Worm (Caenorhabditis elegans): Measurements from ENCODE around the gene F58A4.1.

The F58A4.1 gene

ce11 chrIII:9559381-9559881, 38.8 kb upstream of the F58A4.1 start, which contains the start of gene C48B4.7:
Gene C48B4.7 (minus strand): TSS chrIII:9559431.
- TF ChIP-seq F33H1.4 (GFP tag; IDR thresholded peaks at IDR 0.05) (peak; percentile 90), lsl-1 (GFP tag; optimal IDR thresholded peaks at IDR 0.05) (peak; percentile 87), him-1 (tag; optimal IDR thresholded peaks at IDR 0.05) (peak; percentile 64), efl-1 (GFP tag; optimal IDR thresholded peaks at IDR 0.05) (peak; percentile 31), let-526 (GFP tag; IDR thresholded peaks at IDR 0.05) (no peak), xnd-1 (tag; optimal IDR thresholded peaks at IDR 0.05) (peak; percentile 78), madf-8 (GFP tag; conservative IDR thresholded peaks at IDR 0.05) (peak; percentile 78), snpc-3.4 (tag; optimal IDR thresholded peaks at IDR 0.05) (peak; percentile 37), F49E8.2 (tag; optimal IDR thresholded peaks at IDR 0.05; ENCODE audit: insufficient read depth) (peak; percentile 44), nhr-120 (GFP tag; IDR thresholded peaks at IDR 0.05) (no peak), madf-6 (GFP tag; IDR thresholded peaks at IDR 0.05) (peak; percentile 90), snpc-1.3 (tag; optimal IDR thresholded peaks at IDR 0.05; ENCODE audit: insufficient read depth) (peak; percentile 14), attf-5 (GFP tag; optimal IDR thresholded peaks at IDR 0.05) (no peak)

ce11 chrIII:9561158-9561557, 37.1 kb upstream of the F58A4.1 start, which contains the start of gene C48B4.8:
Gene C48B4.8 (minus strand): TSS chrIII:9561258.
- TF ChIP-seq ztf-26 (tag; optimal IDR thresholded peaks at IDR 0.05) (no peak), egrh-3 (GFP tag; IDR thresholded peaks at IDR 0.05) (no peak), pha-4 (tag; optimal IDR thresholded peaks at IDR 0.05) (no peak), somi-1 (GFP tag; optimal IDR thresholded peaks at IDR 0.05) (no peak), F22D6.2 (tag; optimal IDR thresholded peaks at IDR 0.05) (no peak), ceh-40 (GFP tag; IDR thresholded peaks at IDR 0.05) (no peak), rec-8 (tag; optimal IDR thresholded peaks at IDR 0.05) (no peak), rcor-1 (GFP tag; IDR thresholded peaks at IDR 0.05) (no peak), aptf-3 (GFP tag; IDR thresholded peaks at IDR 0.05) (no peak), madf-6 (GFP tag; IDR thresholded peaks at IDR 0.05) (no peak), lsy-27 (tag; optimal IDR thresholded peaks at IDR 0.05; ENCODE audit: borderline replicate concordance, insufficient read depth) (no peak), sdz-38 (tag; optimal IDR thresholded peaks at IDR 0.05) (no peak), unc-62 (GFP tag; optimal IDR thresholded peaks at IDR 0.05) (no peak)

ce11 chrIII:9563235-9563634, 35.0 kb upstream of the F58A4.1 start, which contains the start of gene C48B4.9:
Gene C48B4.9 (minus strand): TSS chrIII:9563335.
- TF ChIP-seq egl-44 (GFP tag; IDR thresholded peaks at IDR 0.05): no peak
- no peak for TF ChIP-seq K12H6.12 (tag; optimal IDR thresholded peaks at IDR 0.05)
- TF ChIP-seq B0336.3 (GFP tag; IDR thresholded peaks at IDR 0.05): no peak
- no peak for TF ChIP-seq ztf-25 (GFP tag; IDR thresholded peaks at IDR 0.05)
- TF ChIP-seq nfyb-1 (GFP tag; IDR thresholded peaks at IDR 0.05): no peak
- TF ChIP-seq ceh-100 (GFP tag; IDR thresholded peaks at IDR 0.05): no peak
- no peak for TF ChIP-seq unc-62 (GFP tag; optimal IDR thresholded peaks at IDR 0.05)
- TF ChIP-seq rcor-1 (GFP tag; IDR thresholded peaks at IDR 0.05): no peak
- TF ChIP-seq attf-6 (GFP tag; IDR thresholded peaks at IDR 0.05): no peak

- TF ChIP-seq F10E7.11 (tag; optimal IDR thresholded peaks at IDR 0.05) (no peak), madf-6 (GFP tag; IDR thresholded peaks at IDR 0.05) (0 out of 2 replicates have a peak, but pooled peaks have one; percentile 12)
These were observed 33.9 kb upstream of the F58A4.1 start, which contains the start of gene C48B4.10 for ce11 chrIII:9564410-9564809. Gene C48B4.10 (minus strand): TSS chrIII:9564510.

All from whole organism, young adult.